Fruit fly (Drosophila melanogaster) whole organism, prepupa: Measurements from ENCODE around the gene CG4465.
A peak's percentile ranks its signal among the peaks of the same experiment; 100 is the strongest.

Source experiments
- Blimp-1 ChIP-seq: fragments of 200-800 bp; sonication (Bioruptor generic); optimal IDR thresholded peaks from 3 replicates; lab custom pipeline; 2017; ENCODE audit warnings: missing biosample characterization, missing genetic modification characterization, mild to moderate bottlenecking, moderate library complexity, missing genetic modification reagents
- CG10631 ChIP-seq: fragments of 200-800 bp; sonication (Bioruptor generic); optimal IDR thresholded peaks from 2 replicates; lab custom pipeline; 2016; ENCODE audit warnings: missing biosample characterization, missing genetic modification characterization
- CG11294 ChIP-seq: fragments of 200-800 bp; sonication (Bioruptor generic); IDR thresholded peaks from 2 replicates; pipeline ENCODE4 v1.3.6; 2022; ENCODE audit warnings: missing biosample characterization, missing genetic modification characterization
- CG11762 ChIP-seq: fragments of 200-800 bp; sonication (Bioruptor generic); optimal IDR thresholded peaks from 3 replicates; lab custom pipeline; 2016; ENCODE audit warnings: missing biosample characterization, missing genetic modification characterization; ENCODE audit not compliant: insufficient read depth
- CG11902 ChIP-seq: fragments of 200-800 bp; sonication (Bioruptor generic); optimal IDR thresholded peaks from 3 replicates; lab custom pipeline; 2016; ENCODE audit warnings: missing biosample characterization, missing genetic modification characterization
- CG15336 ChIP-seq: fragments of 200-800 bp; sonication (Bioruptor generic); IDR thresholded peaks from 2 replicates; pipeline ENCODE4 v1.3.6; 2022; ENCODE audit warnings: missing biosample characterization, missing genetic modification characterization
- CG1621 ChIP-seq: fragments of 200-800 bp; sonication (Bioruptor generic); optimal IDR thresholded peaks from 3 replicates; lab custom pipeline; 2018; ENCODE audit warnings: missing biosample characterization, mild to moderate bottlenecking, missing genetic modification characterization
- CG16779 ChIP-seq: fragments of 200-800 bp; sonication (Bioruptor generic); optimal IDR thresholded peaks from 3 replicates; lab custom pipeline; 2017; ENCODE audit warnings: missing biosample characterization, mild to moderate bottlenecking, missing genetic modification characterization
- CG31627 ChIP-seq: fragments of 200-800 bp; sonication (Bioruptor generic); optimal IDR thresholded peaks from 3 replicates; lab custom pipeline; 2016; ENCODE audit warnings: missing biosample characterization, missing genetic modification characterization
- CG34406 ChIP-seq: fragments of 200-800 bp; sonication (Bioruptor generic); optimal IDR thresholded peaks from 3 replicates; lab custom pipeline; 2016; ENCODE audit warnings: missing biosample characterization, missing genetic modification characterization
- CG3919 ChIP-seq: fragments of 200-800 bp; sonication (Bioruptor generic); optimal IDR thresholded peaks from 3 replicates; lab custom pipeline; 2016; ENCODE audit warnings: missing biosample characterization, missing genetic modification characterization
- CG6792 ChIP-seq: fragments of 200-800 bp; sonication (Bioruptor generic); optimal IDR thresholded peaks from 3 replicates; lab custom pipeline; 2016; ENCODE audit warnings: missing biosample characterization, missing genetic modification characterization
- CG6808 ChIP-seq: fragments of 200-800 bp; sonication (Bioruptor generic); optimal IDR thresholded peaks from 3 replicates; lab custom pipeline; 2017; ENCODE audit warnings: missing biosample characterization, missing genetic modification characterization, mild to moderate bottlenecking, moderate library complexity, missing genetic modification reagents
- CG7368 ChIP-seq: fragments of 200-800 bp; sonication (Bioruptor generic); optimal IDR thresholded peaks from 3 replicates; lab custom pipeline; 2016; ENCODE audit warnings: missing biosample characterization, missing genetic modification characterization
- CG8119 ChIP-seq: fragments of 200-800 bp; sonication (Bioruptor generic); IDR thresholded peaks from 3 replicates; pipeline ENCODE4 v1.3.6; 2022; ENCODE audit warnings: missing biosample characterization, missing genetic modification characterization
- CG8319 ChIP-seq: fragments of 200-800 bp; sonication (Bioruptor generic); optimal IDR thresholded peaks from 3 replicates; lab custom pipeline; 2016; ENCODE audit warnings: missing biosample characterization, missing genetic modification characterization
- CG8632 ChIP-seq: fragments of 200-800 bp; sonication (Bioruptor generic); optimal IDR thresholded peaks from 3 replicates; lab custom pipeline; 2016; ENCODE audit warnings: missing biosample characterization, missing genetic modification characterization
- Eip75B ChIP-seq: fragments of 200-800 bp; sonication (Bioruptor generic); optimal IDR thresholded peaks from 3 replicates; lab custom pipeline; 2016; ENCODE audit warnings: missing biosample characterization, missing genetic modification characterization
- Eip78C ChIP-seq: fragments of 200-800 bp; sonication (Bioruptor generic); peaks from one replicate; lab custom pipeline; 2016; ENCODE audit warnings: missing biosample characterization, missing genetic modification characterization
- Ets21C ChIP-seq: fragments of 200-800 bp; sonication (Bioruptor generic); optimal IDR thresholded peaks from 3 replicates; lab custom pipeline; 2016; ENCODE audit warnings: missing biosample characterization, missing genetic modification characterization
- Ets96B ChIP-seq: fragments of 200-800 bp; optimal IDR thresholded peaks from 2 replicates; lab custom pipeline; 2019; ENCODE audit warnings: missing biosample characterization, mild to moderate bottlenecking, missing genetic modification characterization, moderate library complexity
- Gug ChIP-seq: fragments of 200-800 bp; sonication (Bioruptor generic); IDR thresholded peaks from 2 replicates; pipeline ENCODE4 v1.3.6; 2022; ENCODE audit warnings: missing biosample characterization, missing genetic modification characterization
- Hr4 ChIP-seq: fragments of 200-800 bp; sonication (Bioruptor generic); optimal IDR thresholded peaks from 3 replicates; lab custom pipeline; 2016; ENCODE audit warnings: missing biosample characterization, missing genetic modification characterization
- Smox ChIP-seq: fragments of 200-800 bp; sonication (Bioruptor generic); optimal IDR thresholded peaks from 3 replicates; lab custom pipeline; 2016; ENCODE audit warnings: missing biosample characterization, missing genetic modification characterization
- Sox102F ChIP-seq: fragments of 200-800 bp; sonication (Bioruptor generic); optimal IDR thresholded peaks from 2 replicates; lab custom pipeline; 2016; ENCODE audit warnings: missing biosample characterization, mild to moderate bottlenecking, missing genetic modification characterization
- Sox14 ChIP-seq: fragments of 200-800 bp; sonication (Bioruptor generic); optimal IDR thresholded peaks from 3 replicates; lab custom pipeline; 2016; ENCODE audit warnings: missing biosample characterization, missing genetic modification characterization
- Sox15 ChIP-seq: fragments of 200-800 bp; sonication (Bioruptor generic); optimal IDR thresholded peaks from 3 replicates; lab custom pipeline; 2016; ENCODE audit warnings: missing biosample characterization, missing genetic modification characterization
- achi ChIP-seq: fragments of 200-800 bp; sonication (Bioruptor generic); optimal IDR thresholded peaks from 3 replicates; lab custom pipeline; 2016; ENCODE audit warnings: missing biosample characterization, missing genetic modification characterization
- acj6 ChIP-seq: fragments of 200-800 bp; sonication (Bioruptor generic); optimal IDR thresholded peaks from 3 replicates; lab custom pipeline; 2016; ENCODE audit warnings: missing biosample characterization, missing genetic modification characterization
- cyc ChIP-seq: fragments of 200-800 bp; sonication (Bioruptor generic); optimal IDR thresholded peaks from 3 replicates; lab custom pipeline; 2016; ENCODE audit warnings: missing biosample characterization, missing genetic modification characterization
- dac ChIP-seq: fragments of 200-800 bp; sonication (Bioruptor generic); optimal IDR thresholded peaks from 2 replicates; lab custom pipeline; 2017; ENCODE audit warnings: missing biosample characterization, mild to moderate bottlenecking, missing genetic modification characterization
- dsx ChIP-seq: fragments of 200-800 bp; optimal IDR thresholded peaks from 3 replicates; lab custom pipeline; 2019; ENCODE audit warnings: missing biosample characterization, mild to moderate bottlenecking, missing genetic modification characterization, moderate library complexity; ENCODE audit not compliant: poor library complexity, severe bottlenecking
- eg ChIP-seq: fragments of 200-800 bp; sonication (Bioruptor generic); IDR thresholded peaks from 3 replicates; pipeline ENCODE4 v1.3.6; 2022; ENCODE audit warnings: missing biosample characterization, missing genetic modification characterization
- esn ChIP-seq: fragments of 200-800 bp; sonication (Bioruptor generic); optimal IDR thresholded peaks from 2 replicates; lab custom pipeline; 2016; ENCODE audit warnings: missing biosample characterization, mild to moderate bottlenecking, missing genetic modification characterization, moderate library complexity
- fd59A ChIP-seq: fragments of 200-800 bp; sonication (Bioruptor generic); optimal IDR thresholded peaks from 2 replicates; lab custom pipeline; 2017; ENCODE audit warnings: missing biosample characterization, mild to moderate bottlenecking, missing genetic modification characterization, missing genetic modification reagents
- fd85E ChIP-seq: fragments of 200-800 bp; sonication (Bioruptor generic); optimal IDR thresholded peaks from 3 replicates; lab custom pipeline; 2016; ENCODE audit warnings: missing biosample characterization, missing genetic modification characterization
- fkh ChIP-seq: fragments of 200-800 bp; sonication (Bioruptor generic); optimal IDR thresholded peaks from 3 replicates; lab custom pipeline; 2017; ENCODE audit warnings: missing biosample characterization, mild to moderate bottlenecking, missing genetic modification characterization, moderate library complexity
- lz ChIP-seq: fragments of 200-800 bp; sonication (Bioruptor generic); optimal IDR thresholded peaks from 3 replicates; lab custom pipeline; 2016; ENCODE audit warnings: missing biosample characterization, missing genetic modification characterization
- net ChIP-seq: fragments of 200-800 bp; sonication (Bioruptor generic); optimal IDR thresholded peaks from 3 replicates; lab custom pipeline; 2016; ENCODE audit warnings: missing biosample characterization, missing genetic modification characterization
- pdm3 ChIP-seq: fragments of 200-800 bp; sonication (Bioruptor generic); optimal IDR thresholded peaks from 3 replicates; lab custom pipeline; 2016; ENCODE audit warnings: missing biosample characterization, missing genetic modification characterization
- salr ChIP-seq, 2 experiments: fragments of 200-800 bp; sonication (Bioruptor generic); optimal IDR thresholded peaks; 3 replicates each; lab custom pipeline; 2016 to 2018; ENCODE audit warnings: missing biosample characterization in 2 of 2, missing genetic modification characterization in 2 of 2, mild to moderate bottlenecking in 1 of 2
- spab ChIP-seq: fragments of 200-800 bp; sonication (Bioruptor generic); optimal IDR thresholded peaks from 2 replicates; lab custom pipeline; 2017; ENCODE audit warnings: missing biosample characterization, mild to moderate bottlenecking, missing genetic modification characterization, missing genetic modification reagents
- ss ChIP-seq, 2 experiments: fragments of 200-800 bp; sonication (Bioruptor generic); optimal IDR thresholded peaks; 2 replicates in 1 of 2; 3 replicates in 1 of 2; lab custom pipeline; 2017 to 2018; ENCODE audit warnings: mild to moderate bottlenecking in 2 of 2, missing biosample characterization in 2 of 2, missing genetic modification characterization in 2 of 2, moderate library complexity in 1 of 2
- svp ChIP-seq: fragments of 200-800 bp; sonication (Bioruptor generic); peaks from one replicate; lab custom pipeline; 2016; ENCODE audit warnings: missing biosample characterization, missing genetic modification characterization
- topi ChIP-seq: fragments of 200-800 bp; sonication (Bioruptor generic); optimal IDR thresholded peaks from 3 replicates; lab custom pipeline; 2016; ENCODE audit warnings: missing biosample characterization, missing genetic modification characterization
- vri ChIP-seq: fragments of 200-800 bp; sonication (Bioruptor generic); optimal IDR thresholded peaks from 3 replicates; lab custom pipeline; 2016; ENCODE audit warnings: missing biosample characterization, mild to moderate bottlenecking, missing genetic modification characterization

CG4465 gene

dm6 chr3R:19908863-19909343 is 8.7 kb downstream of the CG4465 start (continued):
- TF ChIP-seq topi, result peak; percentile 81
- TF ChIP-seq esn (GFP tag; lab: Kevin White, UChicago), result peak; percentile 89
- TF ChIP-seq CG31627 (GFP tag; lab: Kevin White, UChicago), result peak; percentile 86
- TF ChIP-seq Blimp-1 (GFP tag; lab: Kevin White, UChicago), result peak; percentile 42
- peak; percentile 67 for TF ChIP-seq dac (GFP tag; lab: Kevin White, UChicago)
- TF ChIP-seq Sox14 (GFP tag; lab: Kevin White, UChicago), result peak; percentile 92
- TF ChIP-seq fd85E (GFP tag; lab: Kevin White, UChicago), result peak; percentile 65
- TF ChIP-seq net, result peak; percentile 84
- TF ChIP-seq CG8632 (GFP tag; lab: Kevin White, UChicago), result peak; percentile 81
- peak; percentile 59 for TF ChIP-seq fd59A (GFP tag; lab: Kevin White, UChicago)
- peak; percentile 89 for TF ChIP-seq CG6792
- peak; percentile 51; the same call in 1 of the 2 replicates for TF ChIP-seq CG11294 (GFP tag; lab: Robert Waterston, UW)
- TF ChIP-seq Gug (GFP tag; lab: Robert Waterston, UW), result peak; percentile 70
- peak; percentile 54 for TF ChIP-seq spab
- TF ChIP-seq CG1621 (tag; lab: Kevin White, UChicago), result peak; percentile 82
- peak; percentile 86 for TF ChIP-seq pdm3 (GFP tag; lab: Kevin White, UChicago)
- peak; percentile 82 for TF ChIP-seq vri (GFP tag; lab: Kevin White, UChicago)
- TF ChIP-seq CG11902 (GFP tag; lab: Kevin White, UChicago), result peak; percentile 82
- TF ChIP-seq achi, result peak; percentile 84
- peak; percentile 81 for TF ChIP-seq cyc
- peak; percentile 88 for TF ChIP-seq Sox15 (GFP tag; lab: Kevin White, UChicago)
- TF ChIP-seq, all 60 proteins: peak for 57

- TF ChIP-seq CG6808 (GFP tag; lab: Kevin White, UChicago) (peak; percentile 80), CG6792 (peak; percentile 90), CG8632 (GFP tag; lab: Kevin White, UChicago) (peak; percentile 83), fkh (peak; percentile 61), eg (GFP tag; lab: Robert Waterston, UW) (peak; percentile 91), Sox14 (GFP tag; lab: Kevin White, UChicago) (peak; percentile 89), Smox (GFP tag; lab: Kevin White, UChicago) (peak; percentile 91), CG10631 (GFP tag; lab: Kevin White, UChicago) (peak; percentile 81), Eip78C (GFP tag; lab: Kevin White, UChicago) (peak; percentile 95), dac (GFP tag; lab: Kevin White, UChicago) (peak; percentile 63), achi (peak; percentile 87), CG16779 (tag; lab: Kevin White, UChicago) (peak; percentile 68), Eip75B (GFP tag; lab: Kevin White, UChicago) (peak; percentile 87), CG15336 (GFP tag; lab: Robert Waterston, UW) (peak; percentile 91), CG11902 (GFP tag; lab: Kevin White, UChicago) (peak; percentile 87), dsx (peak; percentile 64), lz (peak; percentile 91), ss (GFP tag; optimal IDR thresholded peaks at IDR 0.05; lab: Kevin White, UChicago) (peak; percentile 61 to 76), fd85E (GFP tag; lab: Kevin White, UChicago) (no peak), CG11294 (GFP tag; lab: Robert Waterston, UW) (peak; percentile 84), salr (GFP tag; optimal IDR thresholded peaks at IDR 0.05; lab: Kevin White, UChicago) (peak; percentile 70 to 77), CG34406 (GFP tag; lab: Kevin White, UChicago) (peak; percentile 86), Ets96B (tag; lab: Kevin White, UChicago) (peak; percentile 80), fd59A (GFP tag; lab: Kevin White, UChicago) (peak; percentile 85), CG8319 (GFP tag; lab: Kevin White, UChicago) (peak; percentile 86), CG11762 (GFP tag; lab: Kevin White, UChicago) (peak; percentile 82), CG1621 (tag; lab: Kevin White, UChicago) (peak; percentile 82), Ets21C (GFP tag; lab: Kevin White, UChicago) (peak; percentile 89), svp (GFP tag; lab: Kevin White, UChicago) (peak; percentile 98), vri (GFP tag; lab: Kevin White, UChicago) (peak; percentile 93), CG7368 (GFP tag; lab: Kevin White, UChicago) (peak; percentile 82), Gug (GFP tag; lab: Robert Waterston, UW) (peak; percentile 81), Sox15 (GFP tag; lab: Kevin White, UChicago) (peak; percentile 89), Sox102F (GFP tag; lab: Kevin White, UChicago) (peak; percentile 90), net (peak; percentile 86), CG8119 (GFP tag; lab: Robert Waterston, UW) (peak; percentile 86), CG3919 (GFP tag; lab: Kevin White, UChicago) (peak; percentile 87), acj6 (GFP tag; lab: Kevin White, UChicago) (peak; percentile 89), Hr4 (GFP tag; lab: Kevin White, UChicago) (peak; percentile 86)
These were observed 11.7 kb downstream of the CG4465 start for dm6 chr3R:19905932-19906439.
